Worm (Caenorhabditis elegans) whole organism, L4 larva: Measurements from ENCODE around the gene W02H5.19.

ENCODE experiments used
- F37D6.2 ChIP-seq: sonication (generic microtip); optimal IDR thresholded peaks from 2 replicates; lab custom pipeline; 2016; ENCODE audit warnings: mild to moderate bottlenecking, missing genetic modification characterization, missing compliant biosample characterization
- F49E8.2 ChIP-seq: sonication (generic microtip); optimal IDR thresholded peaks from 2 replicates; lab custom pipeline; 2016; ENCODE audit warnings: missing compliant biosample characterization, mild to moderate bottlenecking, missing genetic modification characterization, borderline replicate concordance
- R02D3.7 ChIP-seq: fragments of 150-350 bp; sonication (generic microtip); optimal IDR thresholded peaks from 3 replicates; lab custom pipeline; 2014; ENCODE audit warnings: missing biosample characterization, missing genetic modification characterization
- Y48G9A.11 ChIP-seq: fragments of 200-800 bp; sonication (Bioruptor generic); IDR thresholded peaks from 2 replicates; pipeline ENCODE4 v1.3.6; 2022; ENCODE audit warnings: missing genetic modification reagents, missing genetic modification characterization, missing compliant biosample characterization
- Y5F2A.4 ChIP-seq: fragments of 200-800 bp; sonication (Bioruptor generic); optimal IDR thresholded peaks from 2 replicates; lab custom pipeline; 2018; ENCODE audit warnings: mild to moderate bottlenecking, missing genetic modification characterization, missing compliant biosample characterization
- ZK337.2 ChIP-seq: fragments of 200-800 bp; sonication (Bioruptor generic); IDR thresholded peaks from 2 replicates; pipeline ENCODE4 v1.3.6; 2022; ENCODE audit warnings: missing genetic modification reagents, missing genetic modification characterization, missing compliant biosample characterization
- aha-1 ChIP-seq: fragments of 150-350 bp; peaks from one replicate; lab custom pipeline; 2014; ENCODE audit warnings: missing biosample characterization, missing genetic modification characterization
- arid-1 ChIP-seq: fragments of 200-800 bp; sonication (Bioruptor generic); conservative IDR thresholded peaks from 2 replicates; pipeline ENCODE4 v1.3.6; 2022; ENCODE audit warnings: missing genetic modification reagents, missing genetic modification characterization, missing compliant biosample characterization
- ceh-82 ChIP-seq: sonication (generic microtip); optimal IDR thresholded peaks from 2 replicates; lab custom pipeline; 2017; ENCODE audit warnings: missing biosample characterization, missing genetic modification characterization
- ctbp-1 ChIP-seq: fragments of 200-800 bp; sonication (Bioruptor generic); IDR thresholded peaks from 2 replicates; pipeline ENCODE4 v1.3.6; 2022; ENCODE audit warnings: missing genetic modification reagents, missing genetic modification characterization, missing compliant biosample characterization
- daf-16 ChIP-seq, 3 experiments: sonication (generic microtip); optimal IDR thresholded peaks; 2 replicates each; lab custom pipeline; 2016 to 2017; ENCODE audit warnings: missing genetic modification characterization in 3 of 3, missing genetic modification reagents in 3 of 3, mild to moderate bottlenecking in 2 of 3, missing compliant biosample characterization in 2 of 3, missing biosample characterization in 1 of 3, moderate library complexity in 1 of 3
- dmd-6 ChIP-seq: fragments of 200-800 bp; sonication (Bioruptor generic); IDR thresholded peaks from 2 replicates; pipeline ENCODE4 v1.3.6; 2022; ENCODE audit warnings: missing genetic modification reagents, missing genetic modification characterization, missing compliant biosample characterization
- duxl-1 ChIP-seq: sonication (generic microtip); optimal IDR thresholded peaks from 2 replicates; lab custom pipeline; 2016; ENCODE audit warnings: mild to moderate bottlenecking, missing genetic modification characterization, moderate library complexity, missing compliant biosample characterization; ENCODE audit not compliant: poor library complexity
- dve-1 ChIP-seq: sonication (generic microtip); optimal IDR thresholded peaks from 2 replicates; lab custom pipeline; 2017; ENCODE audit warnings: antibody characterized with exemption, mild to moderate bottlenecking, missing genetic modification characterization, missing compliant biosample characterization; ENCODE audit not compliant: insufficient read depth
- egl-43 ChIP-seq: fragments of 200-800 bp; sonication (Bioruptor generic); IDR thresholded peaks from 2 replicates; pipeline ENCODE4 v1.3.6; 2022; ENCODE audit warnings: missing genetic modification reagents, missing genetic modification characterization, missing compliant biosample characterization
- gei-8 ChIP-seq: fragments of 200-800 bp; sonication (Bioruptor generic); optimal IDR thresholded peaks from 2 replicates; lab custom pipeline; 2018; ENCODE audit warnings: mild to moderate bottlenecking, missing genetic modification characterization, missing compliant biosample characterization
- hlh-11 ChIP-seq: fragments of 200-800 bp; sonication (Bioruptor generic); optimal IDR thresholded peaks from 2 replicates; lab custom pipeline; 2018; ENCODE audit warnings: mild to moderate bottlenecking, missing genetic modification characterization, missing compliant biosample characterization
- hmg-1.1 ChIP-seq: fragments of 200-800 bp; sonication (Bioruptor generic); IDR thresholded peaks from 2 replicates; pipeline ENCODE4 v1.3.6; 2022; ENCODE audit warnings: missing genetic modification reagents, missing genetic modification characterization, missing compliant biosample characterization
- lim-7 ChIP-seq: fragments of 200-800 bp; sonication (Bioruptor generic); IDR thresholded peaks from 2 replicates; pipeline ENCODE4 v1.3.6; 2022; ENCODE audit warnings: missing genetic modification characterization, missing compliant biosample characterization
- lin-13 ChIP-seq: fragments of 150-350 bp; optimal IDR thresholded peaks from 2 replicates; lab custom pipeline; 2014; ENCODE audit warnings: missing biosample characterization, missing genetic modification reagents, missing genetic modification characterization
- lin-29 ChIP-seq: fragments of 200-800 bp; sonication (Bioruptor generic); IDR thresholded peaks from 2 replicates; pipeline ENCODE4 v1.3.6; 2022; ENCODE audit warnings: missing genetic modification reagents, missing genetic modification characterization, missing compliant biosample characterization
- lin-38 ChIP-seq: fragments of 200-800 bp; sonication (Bioruptor generic); IDR thresholded peaks from 2 replicates; pipeline ENCODE4 v1.3.6; 2022; ENCODE audit warnings: missing genetic modification reagents, missing genetic modification characterization, missing compliant biosample characterization
- lsy-2 ChIP-seq, 2 experiments: fragments of 150-350 bp in 1 of 2; sonication (generic microtip) in 1 of 2; optimal IDR thresholded peaks; 2 replicates each; lab custom pipeline; 2014 to 2017; ENCODE audit warnings: missing biosample characterization in 2 of 2, missing genetic modification characterization in 2 of 2
- madf-9 ChIP-seq: fragments of 200-800 bp; sonication (Bioruptor generic); conservative IDR thresholded peaks from 2 replicates; pipeline ENCODE4 v1.3.6; 2022; ENCODE audit warnings: missing genetic modification reagents, missing genetic modification characterization, missing compliant biosample characterization
- mdt-29 ChIP-seq: fragments of 200-800 bp; sonication (Bioruptor generic); IDR thresholded peaks from 2 replicates; pipeline ENCODE4 v1.3.6; 2022; ENCODE audit warnings: missing genetic modification reagents, missing genetic modification characterization, missing compliant biosample characterization
- nhr-42 ChIP-seq: fragments of 200-800 bp; sonication (Bioruptor generic); IDR thresholded peaks from 2 replicates; pipeline ENCODE4 v1.3.6; 2022; ENCODE audit warnings: missing genetic modification characterization, missing compliant biosample characterization
- nhr-48 ChIP-seq: sonication (generic microtip); optimal IDR thresholded peaks from 2 replicates; lab custom pipeline; 2016; ENCODE audit warnings: mild to moderate bottlenecking, missing genetic modification characterization, missing compliant biosample characterization
- nhr-77 ChIP-seq: fragments of 150-350 bp; optimal IDR thresholded peaks from 2 replicates; lab custom pipeline; 2014; ENCODE audit warnings: missing biosample characterization, missing genetic modification characterization
- pha-4 ChIP-seq, 2 experiments: fragments of 150-350 bp in 1 of 2; fragments of 200-800 bp in 1 of 2; sonication (Bioruptor generic) in 1 of 2; IDR thresholded peaks in 1 of 2; optimal IDR thresholded peaks in 1 of 2; 2 replicates each; pipeline versions ENCODE4 v1.3.6 to Lab custom; 2014 to 2022; ENCODE audit warnings: missing genetic modification characterization in 2 of 2, missing genetic modification reagents in 2 of 2, missing biosample characterization in 1 of 2, missing compliant biosample characterization in 1 of 2
- pqm-1 ChIP-seq: sonication (generic microtip); optimal IDR thresholded peaks from 2 replicates; lab custom pipeline; 2017; ENCODE audit warnings: missing biosample characterization, missing genetic modification characterization
- set-16 ChIP-seq: fragments of 200-800 bp; sonication (Bioruptor generic); IDR thresholded peaks from 2 replicates; pipeline ENCODE4 v1.3.6; 2022; ENCODE audit warnings: missing genetic modification reagents, missing genetic modification characterization, missing compliant biosample characterization
- skn-1 ChIP-seq: fragments of 150-350 bp; optimal IDR thresholded peaks from 2 replicates; lab custom pipeline; 2014; ENCODE audit warnings: missing biosample characterization, missing genetic modification characterization
- spr-3 ChIP-seq: fragments of 200-800 bp; sonication (Bioruptor generic); optimal IDR thresholded peaks from 2 replicates; lab custom pipeline; 2018; ENCODE audit warnings: mild to moderate bottlenecking, missing genetic modification characterization, missing compliant biosample characterization
- zfp-3 ChIP-seq: fragments of 200-800 bp; sonication (Bioruptor generic); conservative IDR thresholded peaks from 2 replicates; pipeline ENCODE4 v1.3.6; 2022; ENCODE audit warnings: missing genetic modification reagents, missing genetic modification characterization, missing compliant biosample characterization

W02H5.19 gene

DNA sequence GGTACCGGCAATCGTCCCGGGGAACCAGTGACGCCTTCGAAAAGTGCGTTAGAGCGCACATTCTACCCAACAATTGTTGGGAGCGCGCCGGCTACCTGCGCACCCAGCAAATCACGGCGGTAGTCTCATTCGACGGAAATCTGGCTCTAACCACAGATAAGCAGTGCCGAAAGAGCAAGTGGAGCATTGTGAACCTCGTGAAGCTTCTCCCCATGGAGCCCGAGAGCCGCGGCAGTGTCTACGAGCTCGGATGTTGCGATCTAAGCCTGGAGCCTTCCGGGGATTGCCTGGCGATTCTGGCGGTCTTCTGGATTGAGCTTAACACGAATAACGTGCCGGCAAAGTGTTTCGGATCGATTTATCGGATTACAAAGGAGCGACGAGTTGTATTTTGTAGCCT lies 816 bp downstream of the W02H5.19 start:
- TF ChIP-seq lin-38 (peak; percentile 24; the same call in 1 of the 2 replicates), pqm-1 (tag; lab: Kevin White, UChicago) (no peak), arid-1 (GFP tag; lab: Robert Waterston, UW) (no peak), set-16 (GFP tag; lab: Robert Waterston, UW) (peak; percentile 69), madf-9 (GFP tag; lab: Robert Waterston, UW) (no peak)

ce11 chrV:2646067-2646466 lies 7.4 kb downstream of the W02H5.19 start:
- TF ChIP-seq egl-43 (GFP tag; lab: Robert Waterston, UW) (0 out of 2 replicates have a peak, but pooled peaks have one; percentile 31), F49E8.2 (tag; lab: Kevin White, UChicago) (no peak), set-16 (GFP tag; lab: Robert Waterston, UW) (peak; percentile 87)

- peak; percentile 28; the same call in 1 of the 2 replicates for TF ChIP-seq lin-38
- no peak for TF ChIP-seq nhr-42 (GFP tag; lab: Robert Waterston, UW)
- TF ChIP-seq dve-1: no peak
- no peak for TF ChIP-seq R02D3.7 (tag; lab: Kevin White, UChicago)
- TF ChIP-seq aha-1 (tag; lab: Kevin White, UChicago): peak; percentile 93
Observed at ce11 chrV:2647222-2647796, 8.6 kb downstream of the W02H5.19 start.

ce11 chrV:2650980-2651379 lies 12.3 kb downstream of the W02H5.19 start:
- TF ChIP-seq aha-1 (tag; lab: Kevin White, UChicago): peak; percentile 98
- no peak for TF ChIP-seq hlh-11 (tag; lab: Kevin White, UChicago)
- no peak for TF ChIP-seq lim-7 (GFP tag; lab: Robert Waterston, UW)
- no peak for TF ChIP-seq egl-43 (GFP tag; lab: Robert Waterston, UW)

DNA sequence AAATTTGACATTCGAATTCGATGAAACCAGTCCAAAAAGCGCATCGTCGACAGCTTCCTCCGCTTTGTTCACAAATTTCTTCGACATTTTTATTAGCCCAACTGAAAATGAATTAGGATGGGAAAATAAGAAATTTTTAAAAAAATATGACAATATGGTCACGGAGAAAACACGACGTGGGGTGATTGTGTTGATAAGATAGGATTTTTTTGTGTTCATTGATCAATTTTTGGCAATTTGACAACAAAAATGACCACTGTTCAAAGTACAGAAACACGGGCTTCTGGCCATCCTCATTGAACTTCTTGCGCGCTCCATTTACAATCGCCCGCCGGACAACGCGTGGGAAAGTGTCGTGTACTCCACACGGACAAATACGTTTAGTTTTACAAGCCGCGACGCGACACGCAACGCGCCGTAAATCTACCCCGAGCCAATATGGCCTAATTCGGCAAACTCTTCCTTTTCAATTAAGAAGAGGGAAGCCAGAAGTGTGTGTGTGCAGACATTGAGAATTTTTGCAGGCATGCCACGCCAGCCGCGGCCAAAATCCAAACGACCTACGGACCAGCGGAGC lies 14.0 kb downstream of the W02H5.19 start, which contains the start of the genes W02H5.8 and angl-1:
Gene W02H5.8, minus strand, starts transcription at position 101 of the 577 bp plus-strand sequence.
Gene angl-1, plus strand, starts transcription at position 527 of the 577 bp plus-strand sequence.
- TF ChIP-seq gei-8 (GFP tag; lab: Kevin White, UChicago) (no peak), mdt-29 (GFP tag; lab: Robert Waterston, UW) (0 out of 2 replicates have a peak, but pooled peaks have one; percentile 12), aha-1 (tag; lab: Kevin White, UChicago) (peak; percentile 57)

- TF ChIP-seq pha-4 (GFP tag; IDR thresholded peaks at IDR 0.05; lab: Robert Waterston, UW): no peak
- TF ChIP-seq pha-4 (tag; optimal IDR thresholded peaks at IDR 0.05; lab: Kevin White, UChicago): no peak
- peak; percentile 67 for TF ChIP-seq dve-1
- TF ChIP-seq daf-16 (GFP tag; optimal IDR thresholded peaks at IDR 0.05; lab: Kevin White, UChicago): no peak
- TF ChIP-seq daf-16 (tag; optimal IDR thresholded peaks at IDR 0.05; lab: Kevin White, UChicago): peak; percentile 97
- peak; percentile 1 for TF ChIP-seq nhr-77 (tag; lab: Kevin White, UChicago)
- TF ChIP-seq aha-1 (tag; lab: Kevin White, UChicago): no peak
- no peak for TF ChIP-seq F37D6.2 (tag; lab: Kevin White, UChicago)
- TF ChIP-seq dmd-6 (GFP tag; lab: Robert Waterston, UW): 0 out of 2 replicates have a peak, but pooled peaks have one; percentile 7
- TF ChIP-seq ctbp-1: no peak
- peak; percentile 2 for TF ChIP-seq pqm-1 (tag; lab: Kevin White, UChicago)
- TF ChIP-seq ZK337.2 (GFP tag; lab: Robert Waterston, UW): no peak
Observed at ce11 chrV:2656159-2656558, 17.5 kb downstream of the W02H5.19 start.

- no peak for TF ChIP-seq nhr-42 (GFP tag; lab: Robert Waterston, UW)
- no peak for TF ChIP-seq Y48G9A.11
- no peak for TF ChIP-seq lin-29 (GFP tag; lab: Robert Waterston, UW)
- peak; percentile 51 for TF ChIP-seq dve-1
- TF ChIP-seq nhr-48 (tag; lab: Kevin White, UChicago): no peak
- TF ChIP-seq lin-13: no peak
- no peak for TF ChIP-seq duxl-1 (tag; lab: Kevin White, UChicago)
- TF ChIP-seq Y5F2A.4: no peak
- TF ChIP-seq zfp-3 (GFP tag; lab: Robert Waterston, UW): no peak
- no peak; the same call in 1 of the 2 replicates for TF ChIP-seq dmd-6 (GFP tag; lab: Robert Waterston, UW)
- TF ChIP-seq ceh-82 (tag; lab: Kevin White, UChicago): no peak
- TF ChIP-seq ctbp-1: no peak
- TF ChIP-seq skn-1: no peak
- TF ChIP-seq spr-3 (GFP tag; lab: Kevin White, UChicago): no peak
- peak; percentile 9 for TF ChIP-seq pqm-1 (tag; lab: Kevin White, UChicago)
- no peak for TF ChIP-seq hmg-1.1
- TF ChIP-seq lsy-2 (tag; optimal IDR thresholded peaks at IDR 0.05; lab: Kevin White, UChicago): peak in 1 of 2 experiments; percentile 54
- no peak for TF ChIP-seq daf-16 (GFP tag; optimal IDR thresholded peaks at IDR 0.05; lab: Kevin White, UChicago)
- peak; percentile 66 for TF ChIP-seq daf-16 (tag; optimal IDR thresholded peaks at IDR 0.05; lab: Kevin White, UChicago)
Observed at ce11 chrV:2657682-2658081, 19.0 kb downstream of the W02H5.19 start.
